Fruit fly (Drosophila melanogaster) whole organism: ENCODE measurements around the gene CG10472.

Experiments
- pan ChIP-seq: fragments of >200 bp; optimal IDR thresholded peaks from 2 replicates; lab custom pipeline; 2017
- psq ChIP-seq: fragments of >200 bp; optimal IDR thresholded peaks from 2 replicates; lab custom pipeline; 2017

- TF ChIP-seq pan (lab: Kevin White, UChicago) (no peak), psq (no peak)
Observed at dm6 chr3L:6062860-6063607, at the start of gene CG10472.
